Worm (Caenorhabditis elegans): ENCODE measurements around the gene pals-20.

Gene pals-20

ce11 chrIII:1418709-1419108, 30.6 kb upstream of the pals-20 start:
- peak in 1 of 2 experiments; percentile 89 for TF ChIP-seq mdl-1 (tag; optimal IDR thresholded peaks at IDR 0.05)
- peak; percentile 86 for TF ChIP-seq grh-1 (GFP tag; IDR thresholded peaks at IDR 0.05)
- TF ChIP-seq ceh-8 (GFP tag; optimal IDR thresholded peaks at IDR 0.05) = peak; percentile 12
- peak; percentile 72 for TF ChIP-seq sup-37 (GFP tag; optimal IDR thresholded peaks at IDR 0.05)
- TF ChIP-seq ztf-4 (tag; optimal IDR thresholded peaks at IDR 0.05) = peak; percentile 47
- peak; percentile 88 for TF ChIP-seq tbx-2 (tag; optimal IDR thresholded peaks at IDR 0.05)
- no peak for TF ChIP-seq tlp-1 (tag; optimal IDR thresholded peaks at IDR 0.05)
- peak; percentile 87 for TF ChIP-seq nhr-20 (tag; optimal IDR thresholded peaks at IDR 0.05)
- TF ChIP-seq nhr-237 (tag; optimal IDR thresholded peaks at IDR 0.05) = peak; percentile 42
- TF ChIP-seq C34B4.2 (tag; optimal IDR thresholded peaks at IDR 0.05) = peak; percentile 96
- peak; percentile 79 for TF ChIP-seq nhr-77 (tag; optimal IDR thresholded peaks at IDR 0.05)
- TF ChIP-seq pqm-1 (tag; optimal IDR thresholded peaks at IDR 0.05) = no peak
- TF ChIP-seq blmp-1 (tag; optimal IDR thresholded peaks at IDR 0.05) = peak; percentile 28
- no peak for TF ChIP-seq nhr-12 (tag; optimal IDR thresholded peaks at IDR 0.05)
- peak; percentile 93 for TF ChIP-seq nhr-85 (tag)
- TF ChIP-seq unc-30 (tag; optimal IDR thresholded peaks at IDR 0.05) = no peak
- peak; percentile 93 for TF ChIP-seq nhr-71 (tag; optimal IDR thresholded peaks at IDR 0.05)
- no peak for TF ChIP-seq nhr-84 (tag; optimal IDR thresholded peaks at IDR 0.05)
- peak; percentile 34 for TF ChIP-seq snpc-4 (tag; optimal IDR thresholded peaks at IDR 0.05)
- no peak for TF ChIP-seq sptf-1 (tag; optimal IDR thresholded peaks at IDR 0.05)
- peak; percentile 70 for TF ChIP-seq hpl-2 (GFP tag; optimal IDR thresholded peaks at IDR 0.05)
- TF ChIP-seq ztf-11 (tag; optimal IDR thresholded peaks at IDR 0.05) = peak in 1 of 2 experiments; percentile 73
- no peak for TF ChIP-seq hlh-4 (tag; optimal IDR thresholded peaks at IDR 0.05)
- TF ChIP-seq fkh-8 (tag; optimal IDR thresholded peaks at IDR 0.05) = peak; percentile 90
- peak; percentile 87 for TF ChIP-seq C16A3.4 (tag; optimal IDR thresholded peaks at IDR 0.05)
- TF ChIP-seq xbp-1 (tag; optimal IDR thresholded peaks at IDR 0.05) = peak; percentile 87
- TF ChIP-seq ets-5 (GFP tag; IDR thresholded peaks at IDR 0.05) = no peak
- TF ChIP-seq lin-15B (tag; optimal IDR thresholded peaks at IDR 0.05) = peak; percentile 86
- TF ChIP-seq C04F5.9 (tag; optimal IDR thresholded peaks at IDR 0.05) = peak; percentile 49
- TF ChIP-seq sox-4 (tag; optimal IDR thresholded peaks at IDR 0.05) = peak; percentile 48
- no peak for TF ChIP-seq Y116A8C.19 (tag; optimal IDR thresholded peaks at IDR 0.05; ENCODE audit: borderline replicate concordance)
- no peak for TF ChIP-seq aha-1 (tag; optimal IDR thresholded peaks at IDR 0.05)
- TF ChIP-seq nhr-76 (tag; optimal IDR thresholded peaks at IDR 0.05) = no peak
- TF ChIP-seq swsn-7 (tag; optimal IDR thresholded peaks at IDR 0.05) = peak; percentile 88
- TF ChIP-seq elt-2 (tag; optimal IDR thresholded peaks at IDR 0.05) = peak; percentile 53
- no peak for TF ChIP-seq hlh-17 (GFP tag; optimal IDR thresholded peaks at IDR 0.05; ENCODE audit: borderline replicate concordance)
- no peak for TF ChIP-seq mef-2 (tag; optimal IDR thresholded peaks at IDR 0.05)
- no peak for TF ChIP-seq ceh-90 (tag; optimal IDR thresholded peaks at IDR 0.05)
- TF ChIP-seq lir-3 (tag; optimal IDR thresholded peaks at IDR 0.05; ENCODE audit: poor library complexity) = no peak
- peak; percentile 97 for TF ChIP-seq lin-13 (GFP tag; optimal IDR thresholded peaks at IDR 0.05)
- TF ChIP-seq ces-1 (GFP tag; optimal IDR thresholded peaks at IDR 0.05) = no peak
- peak; percentile 85 to 92 for TF ChIP-seq efl-1 (optimal IDR thresholded peaks at IDR 0.05)
- peak; percentile 76 to 97 for TF ChIP-seq efl-1 (GFP tag; optimal IDR thresholded peaks at IDR 0.05 in 1 of 2)
- TF ChIP-seq ceh-88 (GFP tag; IDR thresholded peaks at IDR 0.05) = no peak
- TF ChIP-seq nhr-19 (GFP tag; conservative IDR thresholded peaks at IDR 0.05) = peak; percentile 89
- TF ChIP-seq unc-86 (tag; optimal IDR thresholded peaks at IDR 0.05) = peak; percentile 83
- peak; percentile 62 for TF ChIP-seq fkh-10 (GFP tag; optimal IDR thresholded peaks at IDR 0.05)
- TF ChIP-seq mep-1 (tag; optimal IDR thresholded peaks at IDR 0.05) = peak; percentile 66
- TF ChIP-seq lin-39 (tag; optimal IDR thresholded peaks at IDR 0.05) = peak; percentile 5
- TF ChIP-seq alr-1 (tag; optimal IDR thresholded peaks at IDR 0.05; ENCODE audit: borderline replicate concordance) = no peak
- peak; percentile 15 for TF ChIP-seq aly-2 (tag; optimal IDR thresholded peaks at IDR 0.05)
- TF ChIP-seq F16B12.6 (tag; optimal IDR thresholded peaks at IDR 0.05) = peak; percentile 66
- peak; percentile 89 for TF ChIP-seq dsc-1 (tag; optimal IDR thresholded peaks at IDR 0.05)
- TF ChIP-seq pag-3 (tag; optimal IDR thresholded peaks at IDR 0.05; ENCODE audit: borderline replicate concordance, insufficient read depth) = no peak

All from whole organism, L1 larva.